Worm (Caenorhabditis elegans) whole organism, L3 larva: Measurements from ENCODE around the gene phf-15.

ENCODE experiments used
- R02D3.7 ChIP-seq: fragments of 150-350 bp; optimal IDR thresholded peaks from 2 replicates; lab custom pipeline; 2014; ENCODE audit warnings: missing biosample characterization, missing genetic modification characterization
- ama-1 ChIP-seq: fragments of 150-350 bp; optimal IDR thresholded peaks from 2 replicates; lab custom pipeline; 2018
- ceh-82 ChIP-seq: fragments of 150-350 bp; optimal IDR thresholded peaks from 2 replicates; lab custom pipeline; 2014; ENCODE audit warnings: missing biosample characterization, missing genetic modification characterization
- elt-2 ChIP-seq: sonication (generic microtip); optimal IDR thresholded peaks from 2 replicates; lab custom pipeline; 2016; ENCODE audit warnings: missing genetic modification reagents, mild to moderate bottlenecking, missing genetic modification characterization, missing compliant biosample characterization
- fos-1 ChIP-seq: fragments of 150-350 bp; optimal IDR thresholded peaks from 2 replicates; lab custom pipeline; 2014; ENCODE audit warnings: missing biosample characterization, missing genetic modification characterization
- mdl-1 ChIP-seq: fragments of 150-350 bp; optimal IDR thresholded peaks from 2 replicates; lab custom pipeline; 2014; ENCODE audit warnings: missing biosample characterization, missing genetic modification characterization
- nhr-12 ChIP-seq: fragments of 150-350 bp; optimal IDR thresholded peaks from 2 replicates; lab custom pipeline; 2014; ENCODE audit warnings: missing biosample characterization, missing genetic modification characterization
- nhr-237 ChIP-seq: fragments of 150-350 bp; optimal IDR thresholded peaks from 2 replicates; lab custom pipeline; 2014; ENCODE audit warnings: missing biosample characterization, missing genetic modification characterization
- nhr-28 ChIP-seq: fragments of 150-350 bp; optimal IDR thresholded peaks from 2 replicates; lab custom pipeline; 2014; ENCODE audit warnings: missing biosample characterization, missing genetic modification characterization
- pqm-1 ChIP-seq: fragments of 150-350 bp; optimal IDR thresholded peaks from 2 replicates; lab custom pipeline; 2017; ENCODE audit warnings: missing biosample characterization, missing genetic modification characterization, inconsistent platforms
- skn-1 ChIP-seq: fragments of 150-350 bp; optimal IDR thresholded peaks from 2 replicates; lab custom pipeline; 2014; ENCODE audit warnings: missing biosample characterization, missing genetic modification characterization
- unc-39 ChIP-seq: sonication (generic microtip); optimal IDR thresholded peaks from 4 replicates; lab custom pipeline; 2017; ENCODE audit warnings: missing biosample characterization, missing genetic modification characterization
- unc-62 ChIP-seq: fragments of 150-350 bp; sonication (generic microtip); optimal IDR thresholded peaks from 4 replicates; lab custom pipeline; 2014; ENCODE audit warnings: missing biosample characterization, missing genetic modification reagents, missing genetic modification characterization
- zag-1 ChIP-seq: fragments of 150-350 bp; optimal IDR thresholded peaks from 2 replicates; lab custom pipeline; 2014; ENCODE audit warnings: missing biosample characterization, missing genetic modification characterization

- TF ChIP-seq R02D3.7 (no peak), unc-62 (GFP tag; lab: Kevin White, UChicago) (no peak), mdl-1 (no peak), elt-2 (tag; lab: Kevin White, UChicago) (no peak), zag-1 (tag; lab: Kevin White, UChicago) (no peak), ama-1 (lab: Kevin White, UChicago) (no peak), nhr-12 (tag; lab: Kevin White, UChicago) (no peak), fos-1 (tag; lab: Kevin White, UChicago) (no peak), nhr-237 (tag; lab: Kevin White, UChicago) (no peak), nhr-28 (no peak), unc-39 (tag; lab: Kevin White, UChicago) (no peak), skn-1 (no peak), pqm-1 (tag; lab: Kevin White, UChicago) (no peak), ceh-82 (tag; lab: Kevin White, UChicago) (no peak)
Measured at ce11 chrIII:3360067-3360466, 37.4 kb downstream of the phf-15 start.
